Fruit fly (Drosophila melanogaster) whole organism, embryonic: ENCODE results near the gene GluProRS.

Source experiments
- CG10959 ChIP-seq: fragments of 200-800 bp; sonication (Bioruptor generic); IDR thresholded peaks from 2 replicates; pipeline ENCODE4 v1.3.6; 2022; ENCODE audit warnings: missing biosample characterization, missing genetic modification characterization
- CG11723 ChIP-seq: fragments of 200-800 bp; sonication (Bioruptor generic); optimal IDR thresholded peaks from 2 replicates; lab custom pipeline; 2017; ENCODE audit warnings: missing biosample characterization, mild to moderate bottlenecking, missing genetic modification characterization
- CG12769 ChIP-seq: fragments of 200-800 bp; sonication (Bioruptor generic); optimal IDR thresholded peaks from 2 replicates; lab custom pipeline; 2019; ENCODE audit warnings: missing biosample characterization, mild to moderate bottlenecking, missing genetic modification characterization, moderate library complexity
- CG1529 ChIP-seq: fragments of 200-800 bp; sonication (Bioruptor generic); optimal IDR thresholded peaks from 3 replicates; lab custom pipeline; 2018; ENCODE audit warnings: missing biosample characterization, missing genetic modification characterization
- CG1602 ChIP-seq: fragments of 200-800 bp; sonication (Bioruptor generic); optimal IDR thresholded peaks from 3 replicates; lab custom pipeline; 2016; ENCODE audit warnings: missing biosample characterization, missing genetic modification characterization
- CG2120 ChIP-seq: fragments of 200-800 bp; sonication (Bioruptor generic); optimal IDR thresholded peaks from 3 replicates; lab custom pipeline; 2016; ENCODE audit warnings: missing biosample characterization, missing genetic modification characterization
- CG2712 ChIP-seq: fragments of 200-800 bp; optimal IDR thresholded peaks from 3 replicates; lab custom pipeline; 2019; ENCODE audit warnings: missing biosample characterization, mild to moderate bottlenecking, missing genetic modification characterization, moderate library complexity
- CG2889 ChIP-seq: fragments of 200-800 bp; sonication (Bioruptor generic); IDR thresholded peaks from 3 replicates; pipeline ENCODE4 v1.3.6; 2022; ENCODE audit warnings: missing biosample characterization, missing genetic modification characterization
- CG6254 ChIP-seq: fragments of 200-800 bp; sonication (Bioruptor generic); optimal IDR thresholded peaks from 3 replicates; lab custom pipeline; 2017; ENCODE audit warnings: mild to moderate bottlenecking, missing biosample characterization, missing genetic modification reagents, missing genetic modification characterization
- CG6654 ChIP-seq: fragments of 200-800 bp; sonication (Bioruptor generic); optimal IDR thresholded peaks from 2 replicates; lab custom pipeline; 2017; ENCODE audit warnings: missing biosample characterization, mild to moderate bottlenecking, missing genetic modification characterization
- CG6791 ChIP-seq: fragments of 200-800 bp; sonication (Bioruptor generic); IDR thresholded peaks from 3 replicates; pipeline ENCODE4 v1.3.6; 2022; ENCODE audit warnings: missing biosample characterization, missing genetic modification characterization; ENCODE audit not compliant: partially characterized antibody
- CG7357 ChIP-seq: fragments of 200-800 bp; sonication (Bioruptor generic); IDR thresholded peaks from 3 replicates; pipeline ENCODE4 v1.3.6; 2022; ENCODE audit warnings: missing biosample characterization, missing genetic modification characterization
- CG8281 ChIP-seq: fragments of 200-800 bp; sonication (Bioruptor generic); optimal IDR thresholded peaks from 2 replicates; lab custom pipeline; 2018; ENCODE audit warnings: missing biosample characterization, mild to moderate bottlenecking, missing genetic modification characterization, moderate library complexity
- CG9215 ChIP-seq: fragments of 200-800 bp; sonication (Bioruptor generic); IDR thresholded peaks from 2 replicates; pipeline ENCODE4 v1.3.6; 2022; ENCODE audit warnings: missing biosample characterization, missing genetic modification characterization
- CHES-1-like ChIP-seq: fragments of 200-800 bp; sonication (Bioruptor generic); optimal IDR thresholded peaks from 2 replicates; lab custom pipeline; 2016; ENCODE audit warnings: missing biosample characterization, missing genetic modification characterization
- CrebB ChIP-seq: fragments of 200-800 bp; sonication (Bioruptor generic); optimal IDR thresholded peaks from 3 replicates; lab custom pipeline; 2018; ENCODE audit warnings: missing biosample characterization, mild to moderate bottlenecking, missing genetic modification characterization
- Dek ChIP-seq: fragments of 200-800 bp; sonication (Bioruptor generic); optimal IDR thresholded peaks from 3 replicates; lab custom pipeline; 2019; ENCODE audit warnings: missing biosample characterization, mild to moderate bottlenecking, missing genetic modification characterization, moderate library complexity
- Ets97D ChIP-seq: fragments of 200-800 bp; sonication (Bioruptor generic); optimal IDR thresholded peaks from 3 replicates; lab custom pipeline; 2016; ENCODE audit warnings: missing biosample characterization, missing genetic modification characterization
- GATAe ChIP-seq: fragments of 200-800 bp; sonication (Bioruptor generic); conservative IDR thresholded peaks from 2 replicates; pipeline ENCODE4 v1.3.6; 2022; ENCODE audit warnings: missing biosample characterization, missing genetic modification characterization
- Gug ChIP-seq: fragments of 200-800 bp; sonication (Bioruptor generic); IDR thresholded peaks from 4 replicates; pipeline ENCODE4 v1.3.6; 2022; ENCODE audit warnings: missing biosample characterization, missing genetic modification characterization
- Hand ChIP-seq: fragments of 200-800 bp; sonication (Bioruptor generic); optimal IDR thresholded peaks from 2 replicates; lab custom pipeline; 2017; ENCODE audit warnings: mild to moderate bottlenecking, missing biosample characterization, missing genetic modification reagents, missing genetic modification characterization
- Hmr ChIP-seq: fragments of 200-800 bp; sonication (Bioruptor generic); optimal IDR thresholded peaks from 3 replicates; lab custom pipeline; 2017; ENCODE audit warnings: mild to moderate bottlenecking, missing biosample characterization, missing genetic modification reagents, missing genetic modification characterization
- Hr39 ChIP-seq: fragments of >200 bp; optimal IDR thresholded peaks from 2 replicates; lab custom pipeline; 2017
- Hsf ChIP-seq: fragments of 200-800 bp; sonication (Bioruptor generic); optimal IDR thresholded peaks from 3 replicates; lab custom pipeline; 2016; ENCODE audit warnings: missing biosample characterization, missing genetic modification characterization
- Lpt ChIP-seq: fragments of >200 bp; optimal IDR thresholded peaks from 2 replicates; lab custom pipeline; 2018; ENCODE audit warnings: missing biosample characterization, missing genetic modification characterization
- Mad ChIP-seq: fragments of 200-800 bp; sonication (Bioruptor generic); optimal IDR thresholded peaks from 2 replicates; lab custom pipeline; 2016; ENCODE audit warnings: missing biosample characterization, missing genetic modification characterization
- Pdp1 ChIP-seq, 2 experiments: fragments of 200-800 bp; sonication (Bioruptor generic); optimal IDR thresholded peaks; 3 replicates each; lab custom pipeline; 2016; ENCODE audit warnings: missing biosample characterization in 2 of 2, missing genetic modification characterization in 2 of 2, mild to moderate bottlenecking in 1 of 2, moderate library complexity in 1 of 2
- Taf1 ChIP-seq: fragments of 200-800 bp; sonication (Bioruptor generic); IDR thresholded peaks from 2 replicates; pipeline ENCODE4 v1.3.6; 2022; ENCODE audit warnings: missing biosample characterization, missing genetic modification characterization
- Trl ChIP-seq, 3 experiments: fragments of >200 bp in 2 of 3; fragments of 200-800 bp in 1 of 3; sonication (Bioruptor generic) in 1 of 3; optimal IDR thresholded peaks; 2 replicates in 1 of 3; 3 replicates in 2 of 3; lab custom pipeline; 2016 to 2017; ENCODE audit warnings: missing biosample characterization in 1 of 3, missing genetic modification characterization in 1 of 3
- Vsx1 ChIP-seq: fragments of 200-800 bp; sonication (Bioruptor generic); optimal IDR thresholded peaks from 2 replicates; lab custom pipeline; 2017; ENCODE audit warnings: missing biosample characterization, mild to moderate bottlenecking, missing genetic modification characterization, missing genetic modification reagents
- bsh ChIP-seq, 2 experiments: fragments of 200-800 bp; sonication (Bioruptor generic); optimal IDR thresholded peaks; 2 replicates each; lab custom pipeline; 2017 to 2018; ENCODE audit warnings: mild to moderate bottlenecking in 2 of 2, missing biosample characterization in 2 of 2, missing genetic modification characterization in 2 of 2, moderate library complexity in 1 of 2
- chinmo ChIP-seq: fragments of 200-800 bp; sonication (Bioruptor generic); IDR thresholded peaks from 4 replicates; pipeline ENCODE4 v1.3.6; 2022; ENCODE audit warnings: missing biosample characterization, missing genetic modification characterization; ENCODE audit not compliant: partially characterized antibody
- dmrt11E ChIP-seq: fragments of 200-800 bp; sonication (Bioruptor generic); optimal IDR thresholded peaks from 3 replicates; lab custom pipeline; 2018; ENCODE audit warnings: missing biosample characterization, mild to moderate bottlenecking, missing genetic modification characterization, moderate library complexity
- dysf ChIP-seq: fragments of 200-800 bp; sonication (Bioruptor generic); IDR thresholded peaks from 3 replicates; pipeline ENCODE4 v1.3.6; 2022; ENCODE audit warnings: missing biosample characterization, missing genetic modification characterization
- hb ChIP-seq: fragments of 200-800 bp; sonication (Bioruptor generic); IDR thresholded peaks from 3 replicates; pipeline ENCODE4 v1.3.6; 2022; ENCODE audit warnings: missing biosample characterization, missing genetic modification characterization; ENCODE audit not compliant: partially characterized antibody
- kay ChIP-seq: fragments of 200-800 bp; sonication (Bioruptor generic); optimal IDR thresholded peaks from 2 replicates; lab custom pipeline; 2016; ENCODE audit warnings: missing biosample characterization, missing genetic modification characterization
- p53 ChIP-seq: fragments of 200-800 bp; sonication (Bioruptor generic); optimal IDR thresholded peaks from 2 replicates; lab custom pipeline; 2016; ENCODE audit warnings: missing biosample characterization, missing genetic modification characterization
- row ChIP-seq: fragments of 200-800 bp; sonication (Bioruptor generic); IDR thresholded peaks from 3 replicates; pipeline ENCODE4 v1.3.6; 2022; ENCODE audit warnings: missing biosample characterization, missing genetic modification characterization
- schlank ChIP-seq: fragments of 200-800 bp; sonication (Bioruptor generic); optimal IDR thresholded peaks from 2 replicates; lab custom pipeline; 2018; ENCODE audit warnings: missing biosample characterization, mild to moderate bottlenecking, missing genetic modification characterization
- stc ChIP-seq: fragments of 200-800 bp; sonication (Bioruptor generic); IDR thresholded peaks from 2 replicates; pipeline ENCODE4 v1.3.6; 2022; ENCODE audit warnings: missing biosample characterization, missing genetic modification characterization
- tin ChIP-seq: fragments of 200-800 bp; sonication (Bioruptor generic); optimal IDR thresholded peaks from 3 replicates; lab custom pipeline; 2016; ENCODE audit warnings: missing biosample characterization, missing genetic modification characterization
- tna ChIP-seq: fragments of 200-800 bp; sonication (Bioruptor generic); IDR thresholded peaks from 2 replicates; pipeline ENCODE4 v1.3.6; 2022; ENCODE audit warnings: missing biosample characterization, missing genetic modification characterization; ENCODE audit not compliant: partially characterized antibody

Gene GluProRS

dm6 chr3R:23986479-23986930 lies 28.3 kb upstream of the GluProRS start, which contains the start of the genes CG13603 and CG5902 (continued):
- TF ChIP-seq Hand (GFP tag; lab: Kevin White, UChicago): no peak
- no peak for TF ChIP-seq CG2889 (GFP tag; lab: Robert Waterston, UW)
- TF ChIP-seq CG10959 (GFP tag; lab: Robert Waterston, UW): no peak
- peak; percentile 61 for TF ChIP-seq tin (GFP tag; lab: Kevin White, UChicago)
- no peak for TF ChIP-seq CG1529
- TF ChIP-seq dmrt11E: no peak
- TF ChIP-seq CG9215 (GFP tag; lab: Robert Waterston, UW): 0 out of 2 replicates have a peak, but pooled peaks have one; percentile 13
- TF ChIP-seq p53 (GFP tag; lab: Kevin White, UChicago): no peak
- TF ChIP-seq CG11723: no peak
- peak; percentile 5 for TF ChIP-seq CrebB (tag; lab: Kevin White, UChicago)
- TF ChIP-seq hb: peak; percentile 77
- no peak for TF ChIP-seq CG6654
- TF ChIP-seq Hsf: peak; percentile 59
- TF ChIP-seq chinmo (GFP tag; lab: Robert Waterston, UW): peak; percentile 98
- TF ChIP-seq Taf1: no peak
- peak; percentile 44; the same call in 1 of the 4 replicates for TF ChIP-seq Gug (GFP tag; lab: Robert Waterston, UW)
- TF ChIP-seq tna (GFP tag; lab: Robert Waterston, UW): peak; percentile 55
- TF ChIP-seq CG1602: no peak
- peak; percentile 82 for TF ChIP-seq Vsx1 (GFP tag; lab: Kevin White, UChicago)
- 0 out of 3 replicates have a peak, but pooled peaks have one; percentile 12 for TF ChIP-seq dysf
- TF ChIP-seq kay (GFP tag; lab: Kevin White, UChicago): peak; percentile 12
- TF ChIP-seq Dek (tag; lab: Kevin White, UChicago): no peak
- peak in 1 of 2 experiments; percentile 39 for TF ChIP-seq Pdp1 (GFP tag; optimal IDR thresholded peaks at IDR 0.05; lab: Kevin White, UChicago)
- peak; percentile 58; the same call in 2 of the 3 replicates for TF ChIP-seq row (GFP tag; lab: Robert Waterston, UW)
- TF ChIP-seq CG8281 (tag; lab: Kevin White, UChicago): no peak
- no peak for TF ChIP-seq schlank
- no peak for TF ChIP-seq CG7357 (GFP tag; lab: Robert Waterston, UW)
- peak; percentile 60 for TF ChIP-seq CG2712 (tag; lab: Kevin White, UChicago)
- peak; percentile 83 for TF ChIP-seq CHES-1-like (GFP tag; lab: Kevin White, UChicago)
- no peak for TF ChIP-seq CG12769 (tag; lab: Kevin White, UChicago)
- no peak for TF ChIP-seq Hmr
- TF ChIP-seq GATAe (GFP tag; lab: Robert Waterston, UW): no peak
- TF ChIP-seq Ets97D (GFP tag; lab: Kevin White, UChicago): peak; percentile 80
- TF ChIP-seq, all 482 proteins: peak for 209

DNA sequence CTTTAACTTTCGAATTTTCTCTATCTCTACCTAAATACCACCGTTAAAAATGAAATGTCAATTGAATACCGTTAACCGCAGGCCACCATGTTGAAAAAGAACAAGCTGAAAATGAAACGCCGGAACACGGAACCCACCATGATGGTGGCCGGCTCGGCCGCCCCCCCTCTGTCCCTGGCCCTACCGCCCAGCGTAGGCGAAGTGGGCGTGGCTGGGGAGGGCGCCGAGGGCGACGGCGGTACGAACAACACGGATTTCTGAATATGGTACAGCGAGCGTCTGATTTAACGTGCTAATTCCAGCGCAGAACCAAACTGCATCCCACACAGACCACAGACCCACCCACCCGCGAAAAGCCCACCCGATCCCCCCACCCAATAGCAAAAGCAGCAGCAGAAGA lies 23.5 kb upstream of the GluProRS start:
- peak; percentile 42 for TF ChIP-seq Hr39 (lab: Kevin White, UChicago)
- TF ChIP-seq stc (GFP tag; lab: Robert Waterston, UW): no peak
- no peak for TF ChIP-seq Trl (optimal IDR thresholded peaks at IDR 0.05; lab: Kevin White, UChicago)
- TF ChIP-seq Trl (GFP tag; optimal IDR thresholded peaks at IDR 0.05; lab: Kevin White, UChicago): no peak
- TF ChIP-seq hb: peak; percentile 21; the same call in 1 of the 3 replicates
- no peak for TF ChIP-seq bsh (GFP tag; optimal IDR thresholded peaks at IDR 0.05; lab: Kevin White, UChicago)
- 0 out of 3 replicates have a peak, but pooled peaks have one; percentile 7 for TF ChIP-seq CG6791 (GFP tag; lab: Robert Waterston, UW)
- no peak for TF ChIP-seq CG6254 (GFP tag; lab: Kevin White, UChicago)
- no peak for TF ChIP-seq CG2120
- TF ChIP-seq Lpt: no peak
- TF ChIP-seq Mad: no peak
